Worm (Caenorhabditis elegans): Measurements from ENCODE around the gene F23H11.2.

DNA sequence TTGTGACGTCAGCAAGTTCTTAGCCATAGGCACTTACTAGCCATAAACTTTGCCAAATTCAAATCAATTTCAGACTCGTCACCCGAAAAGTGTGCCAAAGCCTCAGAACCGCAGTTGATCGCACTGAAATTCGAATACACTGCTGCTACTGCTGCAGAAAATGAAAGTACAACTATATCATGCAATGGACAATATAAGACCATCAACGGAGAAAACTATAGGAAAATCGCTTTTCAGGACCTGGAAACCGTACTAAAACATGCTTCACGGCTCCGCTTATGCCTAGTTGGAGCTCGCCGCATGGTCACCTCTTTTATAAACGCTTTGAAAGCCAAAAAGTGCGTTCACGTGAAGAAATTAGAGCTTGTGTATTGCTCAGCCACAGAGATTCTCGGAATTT lies 43.0 kb downstream of the F23H11.2 start, which contains the start of gene fbxa-22:
- TF ChIP-seq lin-13 (GFP tag; optimal IDR thresholded peaks at IDR 0.05) (no peak), ceh-82 (tag; optimal IDR thresholded peaks at IDR 0.05) (no peak), ztf-11 (tag; optimal IDR thresholded peaks at IDR 0.05) (no peak), blmp-1 (tag; optimal IDR thresholded peaks at IDR 0.05; ENCODE audit: insufficient read depth) (no peak), aly-2 (tag; optimal IDR thresholded peaks at IDR 0.05) (no peak), skn-1 (tag; optimal IDR thresholded peaks at IDR 0.05) (no peak), sem-4 (tag; optimal IDR thresholded peaks at IDR 0.05) (no peak), ZK546.5 (tag; optimal IDR thresholded peaks at IDR 0.05) (no peak), ama-1 (optimal IDR thresholded peaks at IDR 0.05) (no peak), egl-27 (tag; optimal IDR thresholded peaks at IDR 0.05) (no peak), alr-1 (tag; optimal IDR thresholded peaks at IDR 0.05) (no peak), unc-39 (tag; optimal IDR thresholded peaks at IDR 0.05) (no peak), snpc-4 (tag; optimal IDR thresholded peaks at IDR 0.05) (no peak), fos-1 (tag; optimal IDR thresholded peaks at IDR 0.05) (no peak)

Measured in whole organism, L2 larva.